Fruit fly (Drosophila melanogaster) whole organism, embryonic: ENCODE data around the gene Nup43.
A peak's percentile ranks its signal among the peaks of the same experiment; 100 is the strongest.

Experiments
- BEAF-32 ChIP-seq: fragments of 200-800 bp; sonication (Bioruptor generic); optimal IDR thresholded peaks from 3 replicates; lab custom pipeline; 2017; ENCODE audit warnings: missing biosample characterization, missing genetic modification characterization, mild to moderate bottlenecking, moderate library complexity, missing genetic modification reagents
- CG10267 ChIP-seq: fragments of 200-800 bp; sonication (Bioruptor generic); optimal IDR thresholded peaks from 2 replicates; lab custom pipeline; 2018; ENCODE audit warnings: missing biosample characterization, mild to moderate bottlenecking, missing genetic modification characterization, moderate library complexity
- CG10654 ChIP-seq: fragments of 200-800 bp; sonication (Bioruptor generic); optimal IDR thresholded peaks from 2 replicates; lab custom pipeline; 2016; ENCODE audit warnings: missing biosample characterization, missing genetic modification characterization
- CG1233 ChIP-seq: fragments of 200-800 bp; sonication (Bioruptor generic); optimal IDR thresholded peaks from 4 replicates; lab custom pipeline; 2018; ENCODE audit warnings: missing biosample characterization, mild to moderate bottlenecking, missing genetic modification characterization
- CG12391 ChIP-seq: fragments of 200-800 bp; sonication (Bioruptor generic); optimal IDR thresholded peaks from 3 replicates; lab custom pipeline; 2018; ENCODE audit warnings: missing biosample characterization, mild to moderate bottlenecking, missing genetic modification characterization, moderate library complexity
- CG12942 ChIP-seq: fragments of 200-800 bp; sonication (Bioruptor generic); optimal IDR thresholded peaks from 3 replicates; lab custom pipeline; 2016; ENCODE audit warnings: missing biosample characterization, missing genetic modification characterization
- CG1602 ChIP-seq: fragments of 200-800 bp; sonication (Bioruptor generic); optimal IDR thresholded peaks from 3 replicates; lab custom pipeline; 2016; ENCODE audit warnings: missing biosample characterization, missing genetic modification characterization
- CG1647 ChIP-seq: fragments of 200-800 bp; sonication (Bioruptor generic); optimal IDR thresholded peaks from 3 replicates; lab custom pipeline; 2016; ENCODE audit warnings: missing biosample characterization, missing genetic modification characterization
- CG16813 ChIP-seq: fragments of 200-800 bp; sonication (Bioruptor generic); IDR thresholded peaks from 3 replicates; pipeline ENCODE4 v1.3.6; 2022; ENCODE audit warnings: missing biosample characterization, missing genetic modification characterization; ENCODE audit not compliant: partially characterized antibody
- CG16815 ChIP-seq: fragments of 200-800 bp; sonication (Bioruptor generic); optimal IDR thresholded peaks from 3 replicates; lab custom pipeline; 2017; ENCODE audit warnings: missing biosample characterization, mild to moderate bottlenecking, missing genetic modification characterization
- CG17385 ChIP-seq: fragments of 200-800 bp; sonication (Bioruptor generic); optimal IDR thresholded peaks from 3 replicates; lab custom pipeline; 2018; ENCODE audit warnings: missing biosample characterization, mild to moderate bottlenecking, missing genetic modification characterization
- CG2129 ChIP-seq: fragments of 200-800 bp; sonication (Bioruptor generic); IDR thresholded peaks from 2 replicates; pipeline ENCODE4 v1.3.6; 2022; ENCODE audit warnings: missing biosample characterization, missing genetic modification characterization; ENCODE audit not compliant: partially characterized antibody
- CG30431 ChIP-seq: fragments of 200-800 bp; sonication (Bioruptor generic); optimal IDR thresholded peaks from 2 replicates; lab custom pipeline; 2017; ENCODE audit warnings: missing biosample characterization, missing genetic modification characterization
- CG42726 ChIP-seq: fragments of 200-800 bp; sonication (Bioruptor generic); IDR thresholded peaks from 2 replicates; pipeline ENCODE4 v1.3.6; 2022; ENCODE audit warnings: missing biosample characterization, missing genetic modification characterization; ENCODE audit not compliant: partially characterized antibody
- CG6272 ChIP-seq: fragments of 200-800 bp; sonication (Bioruptor generic); IDR thresholded peaks from 2 replicates; pipeline ENCODE4 v1.3.6; 2022; ENCODE audit warnings: missing biosample characterization, missing genetic modification characterization
- CG8281 ChIP-seq: fragments of 200-800 bp; sonication (Bioruptor generic); optimal IDR thresholded peaks from 2 replicates; lab custom pipeline; 2018; ENCODE audit warnings: missing biosample characterization, mild to moderate bottlenecking, missing genetic modification characterization, moderate library complexity
- CG8765 ChIP-seq: fragments of 200-800 bp; sonication (Bioruptor generic); IDR thresholded peaks from 2 replicates; pipeline ENCODE4 v1.3.6; 2022; ENCODE audit warnings: missing biosample characterization, missing genetic modification characterization
- Deaf1 ChIP-seq: fragments of 200-800 bp; optimal IDR thresholded peaks from 3 replicates; lab custom pipeline; 2019; ENCODE audit warnings: missing biosample characterization, mild to moderate bottlenecking, missing genetic modification characterization, moderate library complexity
- Dek ChIP-seq: fragments of 200-800 bp; sonication (Bioruptor generic); optimal IDR thresholded peaks from 3 replicates; lab custom pipeline; 2019; ENCODE audit warnings: missing biosample characterization, mild to moderate bottlenecking, missing genetic modification characterization, moderate library complexity
- Elba2 ChIP-seq: fragments of 200-800 bp; sonication (Bioruptor generic); optimal IDR thresholded peaks from 3 replicates; lab custom pipeline; 2016; ENCODE audit warnings: missing biosample characterization, missing genetic modification characterization
- Max ChIP-seq: fragments of 200-800 bp; sonication (Bioruptor generic); optimal IDR thresholded peaks from 2 replicates; lab custom pipeline; 2016; ENCODE audit warnings: missing biosample characterization, mild to moderate bottlenecking, missing genetic modification characterization
- Meics ChIP-seq: fragments of 200-800 bp; sonication (Bioruptor generic); optimal IDR thresholded peaks from 2 replicates; lab custom pipeline; 2017; ENCODE audit warnings: missing biosample characterization, mild to moderate bottlenecking, missing genetic modification characterization
- Ptx1 ChIP-seq: fragments of 200-800 bp; sonication (Bioruptor generic); IDR thresholded peaks from 2 replicates; pipeline ENCODE4 v1.3.6; 2022; ENCODE audit warnings: missing biosample characterization, missing genetic modification characterization
- Xbp1 ChIP-seq: fragments of 200-800 bp; sonication (Bioruptor generic); optimal IDR thresholded peaks from 3 replicates; lab custom pipeline; 2016; ENCODE audit warnings: missing biosample characterization, mild to moderate bottlenecking, missing genetic modification characterization
- bbx ChIP-seq: fragments of 200-800 bp; sonication (Bioruptor generic); IDR thresholded peaks from 2 replicates; pipeline ENCODE4 v1.3.6; 2022; ENCODE audit warnings: missing biosample characterization, missing genetic modification characterization; ENCODE audit not compliant: partially characterized antibody
- bcd ChIP-seq: fragments of 200-800 bp; sonication (Bioruptor generic); optimal IDR thresholded peaks from 2 replicates; lab custom pipeline; 2017; ENCODE audit warnings: missing biosample characterization, mild to moderate bottlenecking, missing genetic modification characterization
- bigmax ChIP-seq: fragments of 200-800 bp; sonication (Bioruptor generic); optimal IDR thresholded peaks from 2 replicates; lab custom pipeline; 2018; ENCODE audit warnings: missing biosample characterization, mild to moderate bottlenecking, missing genetic modification characterization
- cas ChIP-seq: fragments of 200-800 bp; sonication (Bioruptor generic); IDR thresholded peaks from 2 replicates; pipeline ENCODE4 v1.3.6; 2022; ENCODE audit warnings: missing biosample characterization, missing genetic modification characterization
- crc ChIP-seq: fragments of 200-800 bp; sonication (Bioruptor generic); optimal IDR thresholded peaks from 2 replicates; lab custom pipeline; 2016; ENCODE audit warnings: missing biosample characterization, missing genetic modification characterization
- crol ChIP-seq: fragments of 200-800 bp; sonication (Bioruptor generic); IDR thresholded peaks from 2 replicates; pipeline ENCODE4 v1.3.6; 2022; ENCODE audit warnings: missing biosample characterization, missing genetic modification characterization
- gcm ChIP-seq: fragments of 200-800 bp; sonication (Bioruptor generic); optimal IDR thresholded peaks from 2 replicates; lab custom pipeline; 2019; ENCODE audit warnings: missing biosample characterization, mild to moderate bottlenecking, missing genetic modification characterization, moderate library complexity
- gem ChIP-seq: fragments of 200-800 bp; sonication (Bioruptor generic); optimal IDR thresholded peaks from 2 replicates; lab custom pipeline; 2019; ENCODE audit warnings: missing biosample characterization, mild to moderate bottlenecking, missing genetic modification characterization, moderate library complexity
- gfzf ChIP-seq: fragments of 200-800 bp; sonication (Bioruptor generic); optimal IDR thresholded peaks from 2 replicates; lab custom pipeline; 2016; ENCODE audit warnings: missing biosample characterization, mild to moderate bottlenecking, missing genetic modification characterization, moderate library complexity
- grn ChIP-seq: fragments of 200-800 bp; sonication (Bioruptor generic); optimal IDR thresholded peaks from 3 replicates; lab custom pipeline; 2017; ENCODE audit warnings: missing biosample characterization, missing genetic modification characterization
- gt ChIP-seq: fragments of 200-800 bp; sonication (Bioruptor generic); IDR thresholded peaks from 2 replicates; pipeline ENCODE4 v1.3.6; 2022; ENCODE audit warnings: missing biosample characterization, missing genetic modification characterization
- jumu ChIP-seq: fragments of 200-800 bp; sonication (Bioruptor generic); optimal IDR thresholded peaks from 3 replicates; lab custom pipeline; 2016; ENCODE audit warnings: missing biosample characterization, missing genetic modification characterization
- ken ChIP-seq: fragments of 200-800 bp; sonication (Bioruptor generic); IDR thresholded peaks from 3 replicates; pipeline ENCODE4 v1.3.6; 2022; ENCODE audit warnings: missing biosample characterization, missing genetic modification characterization
- luna ChIP-seq: fragments of 200-800 bp; sonication (Bioruptor generic); optimal IDR thresholded peaks from 2 replicates; lab custom pipeline; 2016; ENCODE audit warnings: missing biosample characterization, missing genetic modification characterization
- rib ChIP-seq: fragments of 200-800 bp; sonication (Bioruptor generic); IDR thresholded peaks from 2 replicates; pipeline ENCODE4 v1.3.6; 2022; ENCODE audit warnings: missing biosample characterization, missing genetic modification characterization
- sima ChIP-seq: fragments of 200-800 bp; sonication (Bioruptor generic); optimal IDR thresholded peaks from 2 replicates; lab custom pipeline; 2016; ENCODE audit warnings: missing biosample characterization, missing genetic modification characterization
- ssp ChIP-seq: fragments of 200-800 bp; sonication (Bioruptor generic); IDR thresholded peaks from 2 replicates; pipeline ENCODE4 v1.3.6; 2022; ENCODE audit warnings: missing biosample characterization, missing genetic modification characterization
- sug ChIP-seq: fragments of 200-800 bp; optimal IDR thresholded peaks from 2 replicates; lab custom pipeline; 2019; ENCODE audit warnings: missing biosample characterization, mild to moderate bottlenecking, missing genetic modification characterization, moderate library complexity
- tio ChIP-seq: fragments of 200-800 bp; sonication (Bioruptor generic); optimal IDR thresholded peaks from 2 replicates; lab custom pipeline; 2017; ENCODE audit warnings: missing biosample characterization, missing genetic modification characterization, inconsistent platforms
- tll ChIP-seq, 2 experiments: fragments of 200-800 bp in 1 of 2; fragments of >200 bp in 1 of 2; sonication (Bioruptor generic) in 1 of 2; optimal IDR thresholded peaks; 2 replicates each; lab custom pipeline; 2017 to 2019; ENCODE audit warnings: missing biosample characterization in 2 of 2, missing genetic modification characterization in 2 of 2, mild to moderate bottlenecking in 1 of 2, moderate library complexity in 1 of 2
- tup ChIP-seq: fragments of 200-800 bp; sonication (Bioruptor generic); optimal IDR thresholded peaks from 2 replicates; lab custom pipeline; 2016; ENCODE audit warnings: missing biosample characterization, mild to moderate bottlenecking, missing genetic modification characterization, moderate library complexity
- vvl ChIP-seq: fragments of 200-800 bp; sonication (Bioruptor generic); IDR thresholded peaks from 2 replicates; pipeline ENCODE4 v1.3.6; 2022; ENCODE audit warnings: missing biosample characterization, missing genetic modification characterization
- zen2 ChIP-seq: fragments of 200-800 bp; sonication (Bioruptor generic); IDR thresholded peaks from 3 replicates; pipeline ENCODE4 v1.3.6; 2022; ENCODE audit warnings: missing biosample characterization, missing genetic modification characterization; ENCODE audit not compliant: partially characterized antibody
- zf30C ChIP-seq: fragments of 200-800 bp; sonication (Bioruptor generic); optimal IDR thresholded peaks from 3 replicates; lab custom pipeline; 2018; ENCODE audit warnings: missing biosample characterization, mild to moderate bottlenecking, missing genetic modification characterization

Nup43 gene

dm6 chr3R:18402549-18403429 lies 36.4 kb downstream of the Nup43 start, which contains the start of the genes Wdr37 and koko (continued):
- TF ChIP-seq tll (GFP tag; optimal IDR thresholded peaks at IDR 0.05; lab: Kevin White, UChicago) = peak in 1 of 2 experiments; percentile 79
- TF ChIP-seq CG10654 = peak; percentile 95
- peak; percentile 94 for TF ChIP-seq cas (GFP tag; lab: Robert Waterston, UW)
- peak; percentile 99 for TF ChIP-seq CG10267 (tag; lab: Kevin White, UChicago)
- no peak for TF ChIP-seq bigmax
- peak; percentile 55 for TF ChIP-seq jumu (GFP tag; lab: Kevin White, UChicago)
- peak; percentile 95 for TF ChIP-seq Meics (GFP tag; lab: Kevin White, UChicago)
- peak; percentile 97 for TF ChIP-seq tio (GFP tag; lab: Kevin White, UChicago)
- TF ChIP-seq CG1647 = peak; percentile 63
- TF ChIP-seq CG30431 (GFP tag; lab: Kevin White, UChicago) = peak; percentile 79
- TF ChIP-seq CG12942 = peak; percentile 96
- peak; percentile 74 for TF ChIP-seq crc (GFP tag; lab: Kevin White, UChicago)
- peak; percentile 95 for TF ChIP-seq ssp
- TF ChIP-seq ken (GFP tag; lab: Robert Waterston, UW) = peak; percentile 88
- peak; percentile 91 for TF ChIP-seq CG1233 (GFP tag; lab: Kevin White, UChicago)
- peak; percentile 8 for TF ChIP-seq gfzf (GFP tag; lab: Kevin White, UChicago)
- TF ChIP-seq Elba2 (GFP tag; lab: Kevin White, UChicago) = peak; percentile 92
- no peak for TF ChIP-seq zen2 (GFP tag; lab: Robert Waterston, UW)
- TF ChIP-seq crol = peak; percentile 98
- TF ChIP-seq grn (GFP tag; lab: Kevin White, UChicago) = peak; percentile 72
- TF ChIP-seq zf30C (GFP tag; lab: Kevin White, UChicago) = peak; percentile 99
- peak; percentile 82 for TF ChIP-seq Deaf1 (tag; lab: Kevin White, UChicago)
- TF ChIP-seq bbx (GFP tag; lab: Robert Waterston, UW) = peak; percentile 52; the same call in 1 of the 2 replicates
- peak; percentile 99 for TF ChIP-seq gem (tag; lab: Kevin White, UChicago)
- peak; percentile 63 for TF ChIP-seq tup
- peak; percentile 96 for TF ChIP-seq bcd (GFP tag; lab: Kevin White, UChicago)
- TF ChIP-seq Ptx1 (GFP tag; lab: Robert Waterston, UW) = peak; percentile 100
- peak; percentile 97 for TF ChIP-seq CG6272
- peak; percentile 97 for TF ChIP-seq rib
- peak; percentile 98 for TF ChIP-seq CG1602
- TF ChIP-seq CG12391 (tag; lab: Kevin White, UChicago) = peak; percentile 99
- peak; percentile 97 for TF ChIP-seq Dek
- peak; percentile 94 for TF ChIP-seq sug (tag; lab: Kevin White, UChicago)
- TF ChIP-seq CG16813 (GFP tag; lab: Robert Waterston, UW) = 0 out of 3 replicates have a peak, but pooled peaks have one; percentile 54
- TF ChIP-seq CG16815 = peak; percentile 96
- peak; percentile 0 for TF ChIP-seq sima (GFP tag; lab: Kevin White, UChicago)
- peak; percentile 94 for TF ChIP-seq CG17385
- peak; percentile 92 for TF ChIP-seq Max (GFP tag; lab: Kevin White, UChicago)
- no peak for TF ChIP-seq CG2129 (GFP tag; lab: Robert Waterston, UW)
- peak; percentile 98 for TF ChIP-seq gcm (GFP tag; lab: Kevin White, UChicago)
- TF ChIP-seq CG42726 (GFP tag; lab: Robert Waterston, UW) = peak; percentile 62; the same call in 1 of the 2 replicates
- peak; percentile 97 for TF ChIP-seq Xbp1 (GFP tag; lab: Kevin White, UChicago)
- TF ChIP-seq BEAF-32 = peak; percentile 70
- peak; percentile 28 for TF ChIP-seq luna (GFP tag; lab: Kevin White, UChicago)
- TF ChIP-seq CG8281 = peak; percentile 86
- peak; percentile 99 for TF ChIP-seq vvl (GFP tag; lab: Robert Waterston, UW)
- TF ChIP-seq CG8765 (GFP tag; lab: Robert Waterston, UW) = peak; percentile 90
- TF ChIP-seq gt (GFP tag; lab: Robert Waterston, UW) = peak; percentile 93
